Fruit fly (Drosophila melanogaster): Measurements from ENCODE around the gene del.

Gene del

dm6 chr2L:21148242-21148641 lies at the start of gene del:
TSS of gene del (minus strand) at chr2L:21148546.
- no peak for TF ChIP-seq CG17801 (GFP tag; optimal IDR thresholded peaks at IDR 0.05; ENCODE audit: partially characterized antibody)

DNA sequence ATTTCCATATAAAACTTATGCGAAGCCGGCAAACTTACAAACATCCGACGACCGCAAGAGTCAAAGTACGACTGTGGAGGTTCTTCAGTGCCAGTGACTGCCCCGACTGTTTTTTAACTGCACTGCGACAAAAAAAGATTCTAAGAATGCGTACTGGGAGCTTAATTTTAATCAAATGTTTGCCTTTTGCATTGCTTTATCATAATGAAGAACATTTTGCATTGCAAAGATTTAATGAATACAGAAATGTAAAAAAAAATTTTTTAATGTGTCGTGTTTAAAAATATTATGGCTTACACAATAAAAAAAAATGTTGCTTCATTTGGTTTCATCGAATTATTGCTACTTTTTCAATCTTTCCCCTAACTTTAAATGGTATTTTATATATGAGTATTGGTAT lies 48.8 kb upstream of the del start:
- no peak for TF ChIP-seq CG17801 (GFP tag; optimal IDR thresholded peaks at IDR 0.05; ENCODE audit: partially characterized antibody)

DNA sequence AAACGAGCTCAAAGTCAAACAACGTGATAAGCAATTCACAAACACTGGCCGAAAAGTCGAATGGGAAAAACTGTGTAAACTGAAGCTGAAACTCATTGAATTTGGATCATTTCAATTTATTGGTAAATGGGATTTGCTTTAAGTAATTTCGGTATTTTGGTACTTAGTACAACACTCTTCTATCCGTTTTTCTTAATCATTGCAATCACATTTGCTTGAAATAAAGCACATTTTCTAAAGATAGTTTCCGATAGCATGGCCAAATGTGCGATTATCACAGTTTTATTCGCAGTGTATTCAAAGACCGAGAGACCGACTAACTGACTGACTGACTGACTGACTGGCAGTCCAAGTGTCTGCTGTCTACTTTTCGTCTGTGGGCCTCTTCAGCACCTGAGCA lies 48.2 kb upstream of the del start:
- no peak for TF ChIP-seq CG17801 (GFP tag; optimal IDR thresholded peaks at IDR 0.05; ENCODE audit: partially characterized antibody)

DNA sequence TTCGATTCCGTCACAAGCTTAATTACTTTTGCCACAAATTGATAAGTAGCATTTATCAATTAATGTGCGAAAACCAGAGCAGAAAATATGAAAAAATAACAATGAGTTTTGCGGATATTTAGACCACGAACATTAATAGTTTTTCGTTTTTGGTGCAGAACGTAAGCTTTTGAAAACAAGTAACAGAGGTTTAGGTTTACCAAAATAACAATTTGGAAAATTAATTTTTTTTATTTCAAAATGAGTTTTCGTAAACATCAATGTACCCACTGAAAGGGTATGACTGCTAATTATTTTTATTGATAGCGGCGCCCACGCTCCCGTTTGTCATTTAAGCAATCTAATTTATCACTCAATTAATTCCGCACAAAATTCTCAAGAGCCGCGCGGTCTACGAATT lies 47.0 kb upstream of the del start:
- no peak for TF ChIP-seq CG17801 (GFP tag; optimal IDR thresholded peaks at IDR 0.05; ENCODE audit: partially characterized antibody)

DNA sequence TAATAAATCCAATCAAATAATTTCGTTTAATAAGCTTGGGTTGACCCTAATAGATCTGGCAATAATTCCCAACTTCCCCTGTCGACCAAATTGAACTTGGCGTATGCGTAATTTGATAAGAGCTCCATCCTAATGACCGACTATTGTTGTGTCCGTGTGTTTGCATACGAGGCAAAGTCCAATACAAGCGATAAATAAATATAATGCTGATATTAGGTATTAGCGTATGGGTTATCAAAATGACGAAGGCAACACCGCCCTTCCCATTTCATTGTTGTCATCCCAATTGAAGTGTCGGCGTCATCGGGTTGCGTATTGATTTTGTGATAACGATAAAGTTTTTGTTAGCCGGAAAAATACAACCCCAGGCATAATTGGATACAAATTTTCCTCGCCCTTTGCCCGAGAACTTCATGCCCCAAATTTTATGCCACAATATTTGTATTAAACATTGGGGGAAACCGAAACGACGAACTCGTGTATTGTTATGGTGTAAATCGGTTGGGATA lies 41.0 kb upstream of the del start:
- TF ChIP-seq CG17801 (GFP tag; optimal IDR thresholded peaks at IDR 0.05; ENCODE audit: partially characterized antibody): no peak

dm6 chr2L:21187753-21188152 lies 39.4 kb upstream of the del start:
- no peak for TF ChIP-seq CG17801 (GFP tag; optimal IDR thresholded peaks at IDR 0.05; ENCODE audit: partially characterized antibody)

DNA sequence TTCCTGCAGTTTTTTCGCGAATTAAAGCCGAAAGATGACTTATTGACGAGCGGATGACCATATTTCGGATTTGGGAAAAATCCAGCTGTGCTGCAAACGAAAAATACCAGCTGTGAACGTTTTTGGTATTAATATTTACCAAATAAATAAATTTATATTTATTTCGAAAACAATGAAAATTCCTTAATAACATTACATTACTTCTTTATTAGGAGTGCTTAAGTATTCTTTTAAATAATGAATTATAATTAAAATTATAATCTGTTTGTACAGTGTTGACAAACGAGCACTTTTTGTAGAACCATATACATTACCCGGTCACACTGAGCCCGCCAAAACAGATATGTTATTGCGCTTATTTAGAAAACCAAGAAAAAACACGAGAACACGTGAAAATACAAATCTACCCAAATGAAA lies 31.3 kb upstream of the del start, which contains the start of the genes bur and Mcm10:
TSS of gene bur (minus strand) at position 69 of the 417 bp plus-strand sequence.
TSS of gene Mcm10 (plus strand) at position 319 of the 417 bp plus-strand sequence.
- TF ChIP-seq CG17801 (GFP tag; optimal IDR thresholded peaks at IDR 0.05; ENCODE audit: partially characterized antibody): no peak

dm6 chr2L:21179217-21179520 lies 30.8 kb upstream of the del start:
- TF ChIP-seq CG17801 (GFP tag; optimal IDR thresholded peaks at IDR 0.05; ENCODE audit: partially characterized antibody): no peak

- TF ChIP-seq CG17801 (GFP tag; optimal IDR thresholded peaks at IDR 0.05; ENCODE audit: partially characterized antibody): no peak
Measured at dm6 chr2L:21178436-21179216, 30.3 kb upstream of the del start.

DNA sequence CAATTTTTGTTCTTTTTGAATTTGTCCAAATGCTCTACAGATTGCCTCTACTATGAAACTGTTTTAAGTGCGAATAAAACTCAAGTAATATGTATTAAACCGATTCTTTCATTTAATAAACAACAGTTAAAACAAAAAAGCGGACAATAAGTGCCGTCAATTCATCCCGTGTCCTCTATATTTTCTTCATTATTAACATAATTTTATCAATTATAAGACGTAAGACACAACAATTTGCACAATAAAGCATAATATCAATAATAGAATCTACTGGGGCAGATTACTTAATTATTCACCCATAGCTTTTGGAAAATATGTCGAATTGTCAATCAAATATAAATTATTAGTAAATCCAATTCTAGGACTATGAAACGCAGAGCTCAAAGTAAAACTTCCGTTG lies 24.6 kb upstream of the del start, which contains the start of gene CG31627:
TSS of gene CG31627 (plus strand) at position 301 of the 400 bp plus-strand sequence.
- no peak for TF ChIP-seq CG17801 (GFP tag; optimal IDR thresholded peaks at IDR 0.05; ENCODE audit: partially characterized antibody)

- no peak for TF ChIP-seq CG17801 (GFP tag; optimal IDR thresholded peaks at IDR 0.05; ENCODE audit: partially characterized antibody)
Measured at dm6 chr2L:21169863-21170262, 21.5 kb upstream of the del start.

DNA sequence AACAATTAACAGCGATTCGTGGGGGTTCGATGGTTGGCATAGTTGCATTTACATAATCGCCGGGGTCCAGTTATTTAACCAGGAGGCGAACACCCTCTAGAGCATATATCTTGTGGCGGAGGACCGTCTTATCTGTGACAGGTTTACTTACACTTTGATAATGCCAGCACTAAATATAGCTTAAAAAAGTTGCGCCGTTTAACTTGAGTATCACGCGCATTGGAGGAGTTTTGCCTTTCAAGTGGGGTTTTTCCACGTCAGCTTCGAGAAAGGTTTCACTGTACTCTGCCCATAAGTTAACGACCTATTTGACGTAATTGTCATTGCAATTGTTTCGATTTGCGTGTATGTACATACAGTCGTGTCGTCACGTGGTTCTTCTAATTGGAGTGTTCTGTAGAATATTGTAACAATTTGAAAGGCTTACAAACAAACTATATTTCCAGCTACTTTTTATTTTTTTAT lies 20.8 kb upstream of the del start:
- TF ChIP-seq CG17801 (GFP tag; optimal IDR thresholded peaks at IDR 0.05; ENCODE audit: partially characterized antibody): no peak

DNA sequence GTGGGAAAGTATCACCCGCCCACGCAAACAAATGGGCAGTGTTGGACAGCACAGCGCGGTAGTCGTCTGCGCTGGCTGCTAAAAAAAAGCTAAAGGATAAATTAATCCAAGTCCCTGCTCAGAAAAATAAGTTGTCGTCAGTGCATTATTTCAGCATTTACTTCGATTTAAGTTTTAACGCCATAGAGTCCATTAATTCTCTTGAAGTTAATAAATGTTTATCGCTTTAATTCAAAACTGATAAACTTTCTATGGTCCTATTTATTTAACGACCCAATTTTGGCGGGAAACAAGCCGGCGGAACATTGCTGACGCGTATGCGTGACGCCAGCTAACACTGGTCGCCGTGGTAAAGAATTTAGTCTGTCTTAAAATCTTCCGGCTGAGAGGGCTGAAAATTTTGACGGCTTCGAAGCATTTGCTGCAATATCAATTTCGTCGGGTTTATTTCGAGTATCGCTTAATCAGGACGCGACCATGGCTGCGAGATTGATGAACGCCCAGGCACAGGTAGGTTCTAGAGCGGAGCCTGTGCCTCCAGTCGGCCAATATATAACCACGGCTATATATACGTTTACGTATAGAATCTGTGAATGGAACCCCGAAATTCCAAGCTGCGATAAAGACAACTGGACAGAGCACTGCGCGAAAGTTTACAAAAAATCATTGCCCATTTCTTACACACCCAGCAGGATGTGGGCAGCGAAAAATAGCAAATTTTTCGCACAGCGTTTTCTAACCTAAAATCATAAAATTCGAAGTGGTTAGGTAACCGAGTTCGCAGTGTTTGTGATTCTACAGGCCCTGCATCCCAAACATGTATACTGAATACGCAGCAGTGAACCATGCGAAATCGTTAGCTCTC lies 20.2 kb upstream of the del start, which contains the start of the genes mAcon1, CG43345 and CG43346:
TSS of gene mAcon1 (plus strand) at position 276 of the 865 bp plus-strand sequence.
TSS of gene CG43345 (minus strand) at position 287 of the 865 bp plus-strand sequence.
TSS of gene CG43346 (minus strand) at position 287 of the 865 bp plus-strand sequence.
- TF ChIP-seq CG17801 (GFP tag; optimal IDR thresholded peaks at IDR 0.05; ENCODE audit: partially characterized antibody): peak; percentile 71

DNA sequence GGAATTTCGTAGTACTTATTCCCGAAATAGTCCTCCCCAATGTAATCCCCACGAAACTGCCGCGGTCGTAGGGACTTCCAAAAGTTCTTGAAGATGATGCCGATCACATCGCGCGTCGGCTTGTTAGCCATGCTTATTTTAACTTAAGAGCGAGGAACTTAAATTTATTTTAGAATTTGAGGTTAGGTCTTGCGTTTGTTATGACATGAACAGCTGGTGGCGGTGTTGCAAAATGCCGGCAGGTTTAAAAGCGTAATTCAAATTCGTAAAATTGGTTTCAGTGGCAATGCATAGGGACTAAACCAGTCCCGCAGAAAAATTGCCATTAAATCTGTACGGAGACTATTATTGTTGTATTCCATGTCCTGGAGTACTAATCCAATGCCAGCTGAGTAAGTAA lies 18.1 kb upstream of the del start:
- peak; percentile 47 for TF ChIP-seq CG17801 (GFP tag; optimal IDR thresholded peaks at IDR 0.05; ENCODE audit: partially characterized antibody)

dm6 chr2L:21163311-21163842 lies 15.0 kb upstream of the del start, which contains the start of gene Noc2:
TSS of gene Noc2 (plus strand) at chr2L:21163641.
- TF ChIP-seq CG17801 (GFP tag; optimal IDR thresholded peaks at IDR 0.05; ENCODE audit: partially characterized antibody): no peak
